Worm (Caenorhabditis elegans) whole organism, early embryonic: ENCODE results near the gene R12B2.7.

ENCODE experiments used
- B0310.2 ChIP-seq: sonication (generic microtip); optimal IDR thresholded peaks from 2 replicates; lab custom pipeline; 2016; ENCODE audit warnings: mild to moderate bottlenecking, missing genetic modification characterization, missing compliant biosample characterization
- F13C5.2 ChIP-seq: sonication (generic microtip); optimal IDR thresholded peaks from 2 replicates; lab custom pipeline; 2017; ENCODE audit warnings: mild to moderate bottlenecking, missing genetic modification characterization, inconsistent platforms, missing compliant biosample characterization
- aly-1 ChIP-seq: sonication (generic microtip); optimal IDR thresholded peaks from 2 replicates; lab custom pipeline; 2016; ENCODE audit warnings: missing genetic modification characterization, missing compliant biosample characterization
- ama-1 ChIP-seq: fragments of 150-350 bp; optimal IDR thresholded peaks from 2 replicates; lab custom pipeline; 2014
- ceh-36 ChIP-seq: sonication (generic microtip); optimal IDR thresholded peaks from 2 replicates; lab custom pipeline; 2016; ENCODE audit warnings: missing genetic modification characterization, inconsistent platforms, missing compliant biosample characterization
- ets-7 ChIP-seq: sonication (generic microtip); optimal IDR thresholded peaks from 2 replicates; lab custom pipeline; 2016; ENCODE audit warnings: missing genotype, missing genetic modification characterization, missing compliant biosample characterization
- flt-1 ChIP-seq: fragments of 200-800 bp; sonication (Bioruptor generic); IDR thresholded peaks from 2 replicates; pipeline ENCODE4 v1.3.6; 2022; ENCODE audit warnings: missing genetic modification characterization, missing compliant biosample characterization
- hmbx-1 ChIP-seq: sonication (generic microtip); optimal IDR thresholded peaks from 2 replicates; lab custom pipeline; 2016; ENCODE audit warnings: mild to moderate bottlenecking, missing genetic modification characterization, missing compliant biosample characterization
- hnd-1 ChIP-seq: sonication (generic microtip); optimal IDR thresholded peaks from 2 replicates; lab custom pipeline; 2016; ENCODE audit warnings: missing genetic modification characterization, missing compliant biosample characterization
- pes-1 ChIP-seq: fragments of 200-800 bp; sonication (Bioruptor generic); IDR thresholded peaks from 2 replicates; pipeline ENCODE4 v1.3.6; 2022; ENCODE audit warnings: missing genetic modification reagents, missing genetic modification characterization, missing compliant biosample characterization
- scrt-1 ChIP-seq: fragments of 200-800 bp; sonication (Bioruptor generic); IDR thresholded peaks from 2 replicates; pipeline ENCODE4 v1.3.6; 2022; ENCODE audit warnings: missing genetic modification characterization, missing compliant biosample characterization

DNA sequence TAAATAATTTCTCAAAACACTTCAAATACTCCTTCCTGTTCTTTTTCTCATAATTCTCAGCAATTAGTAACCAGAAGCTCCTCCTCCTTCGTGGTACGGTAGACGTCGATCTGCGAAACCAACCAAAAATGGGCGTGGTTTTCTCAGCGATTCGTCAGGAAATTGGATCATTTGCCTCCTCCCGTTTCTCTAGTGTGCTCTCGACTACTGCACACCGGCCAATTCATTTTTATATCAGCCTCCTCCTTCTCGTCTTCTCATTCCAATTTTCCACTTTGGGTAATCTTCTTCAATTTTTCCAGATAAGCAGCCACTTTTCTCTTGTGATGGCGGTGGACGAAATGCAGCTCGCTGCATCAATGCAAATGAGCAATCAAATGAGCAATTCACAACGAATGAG lies 16.1 kb upstream of the R12B2.7 start, which contains the start of gene ceh-10:
- TF ChIP-seq F13C5.2 (tag; lab: Kevin White, UChicago) (no peak), ets-7 (tag; lab: Kevin White, UChicago) (no peak), flt-1 (GFP tag; lab: Robert Waterston, UW) (no peak), ama-1 (lab: Kevin White, UChicago) (no peak), scrt-1 (GFP tag; lab: Robert Waterston, UW) (no peak), hnd-1 (tag; lab: Kevin White, UChicago) (no peak), pes-1 (GFP tag; lab: Robert Waterston, UW) (no peak), B0310.2 (tag; lab: Kevin White, UChicago) (no peak), ceh-36 (no peak), aly-1 (no peak), hmbx-1 (no peak)
